Worm (Caenorhabditis elegans) whole organism, young adult: ENCODE results near the gene lgc-43.

Experiments used
- B0035.1 ChIP-seq: sonication (generic microtip); optimal IDR thresholded peaks from 2 replicates; lab custom pipeline; 2016; ENCODE audit warnings: missing genetic modification characterization, mild to moderate bottlenecking, missing compliant biosample characterization, missing genotype, missing genetic modification reagents
- B0336.3 ChIP-seq: fragments of 200-800 bp; sonication (Bioruptor generic); IDR thresholded peaks from 2 replicates; pipeline ENCODE4 v1.3.6; 2022; ENCODE audit warnings: missing genetic modification characterization, missing compliant biosample characterization
- C17E4.6 ChIP-seq: fragments of 200-800 bp; sonication (Bioruptor generic); IDR thresholded peaks from 2 replicates; pipeline ENCODE4 v1.3.6; 2022; ENCODE audit warnings: missing genetic modification reagents, missing genetic modification characterization, missing compliant biosample characterization
- D2030.7 ChIP-seq: fragments of 200-800 bp; sonication (Bioruptor generic); IDR thresholded peaks from 2 replicates; pipeline ENCODE4 v1.3.6; 2022; ENCODE audit warnings: missing genetic modification reagents, missing genetic modification characterization, missing compliant biosample characterization
- F10E7.11 ChIP-seq: sonication (generic microtip); optimal IDR thresholded peaks from 2 replicates; lab custom pipeline; 2017; ENCODE audit warnings: mild to moderate bottlenecking, missing genetic modification characterization, moderate library complexity, missing compliant biosample characterization
- F33H1.4 ChIP-seq: fragments of 200-800 bp; sonication (Bioruptor generic); IDR thresholded peaks from 2 replicates; pipeline ENCODE4 v1.3.6; 2022; ENCODE audit warnings: missing genetic modification reagents, missing genetic modification characterization, missing compliant biosample characterization
- F52B5.7 ChIP-seq: sonication (generic microtip); optimal IDR thresholded peaks from 2 replicates; lab custom pipeline; 2016; ENCODE audit warnings: mild to moderate bottlenecking, missing genetic modification characterization, missing compliant biosample characterization
- F57A8.1 ChIP-seq: fragments of 200-800 bp; sonication (Bioruptor generic); optimal IDR thresholded peaks from 2 replicates; lab custom pipeline; 2018; ENCODE audit warnings: mild to moderate bottlenecking, missing genetic modification characterization, moderate library complexity, missing compliant biosample characterization
- F57C9.4 ChIP-seq: sonication (generic microtip); optimal IDR thresholded peaks from 2 replicates; lab custom pipeline; 2017; ENCODE audit warnings: mild to moderate bottlenecking, missing genetic modification characterization, missing compliant biosample characterization
- T07F8.4 ChIP-seq: sonication (generic microtip); optimal IDR thresholded peaks from 2 replicates; lab custom pipeline; 2016; ENCODE audit warnings: mild to moderate bottlenecking, missing genetic modification characterization, moderate library complexity, missing compliant biosample characterization
- Y56A3A.18 ChIP-seq: fragments of 200-800 bp; sonication (Bioruptor generic); IDR thresholded peaks from 2 replicates; pipeline ENCODE4 v1.3.6; 2022; ENCODE audit warnings: missing genetic modification reagents, missing genetic modification characterization, missing compliant biosample characterization
- Y79H2A.3 ChIP-seq: fragments of 200-800 bp; sonication (Bioruptor generic); conservative IDR thresholded peaks from 2 replicates; pipeline ENCODE4 v1.3.6; 2022; ENCODE audit warnings: missing genetic modification reagents, missing genetic modification characterization, missing compliant biosample characterization
- ZK185.1 ChIP-seq: sonication (generic microtip); optimal IDR thresholded peaks from 2 replicates; lab custom pipeline; 2016; ENCODE audit warnings: mild to moderate bottlenecking, missing genetic modification characterization, missing compliant biosample characterization; ENCODE audit not compliant: poor library complexity, severe bottlenecking
- aptf-3 ChIP-seq: fragments of 200-800 bp; sonication (Bioruptor generic); IDR thresholded peaks from 2 replicates; pipeline ENCODE4 v1.3.6; 2022; ENCODE audit warnings: missing genetic modification characterization, missing compliant biosample characterization
- athp-1 ChIP-seq: sonication (generic microtip); optimal IDR thresholded peaks from 2 replicates; lab custom pipeline; 2017; ENCODE audit warnings: mild to moderate bottlenecking, missing genetic modification characterization, missing compliant biosample characterization
- attf-5 ChIP-seq: fragments of 200-800 bp; sonication (Bioruptor generic); optimal IDR thresholded peaks from 2 replicates; lab custom pipeline; 2018; ENCODE audit warnings: mild to moderate bottlenecking, missing genetic modification characterization, missing compliant biosample characterization
- attf-6 ChIP-seq: fragments of 200-800 bp; sonication (Bioruptor generic); IDR thresholded peaks from 2 replicates; pipeline ENCODE4 v1.3.6; 2022; ENCODE audit warnings: missing genetic modification reagents, missing genetic modification characterization, missing compliant biosample characterization
- cebp-1 ChIP-seq, 2 experiments: fragments of 200-800 bp in 1 of 2; sonication (Bioruptor generic) in 1 of 2; sonication (generic microtip) in 1 of 2; IDR thresholded peaks in 1 of 2; optimal IDR thresholded peaks in 1 of 2; 2 replicates each; pipeline versions ENCODE4 v1.3.6 to Lab custom; 2017 to 2022; ENCODE audit warnings: missing compliant biosample characterization in 2 of 2, missing genetic modification characterization in 2 of 2, mild to moderate bottlenecking in 1 of 2, missing genetic modification reagents in 1 of 2, moderate library complexity in 1 of 2
- ceh-100 ChIP-seq: fragments of 200-800 bp; sonication (Bioruptor generic); IDR thresholded peaks from 2 replicates; pipeline ENCODE4 v1.3.6; 2022; ENCODE audit warnings: missing genetic modification reagents, missing genetic modification characterization, missing compliant biosample characterization
- die-1 ChIP-seq: sonication (generic microtip); optimal IDR thresholded peaks from 2 replicates; lab custom pipeline; 2016; ENCODE audit warnings: missing genotype, mild to moderate bottlenecking, missing genetic modification characterization, missing compliant biosample characterization
- dox-1 ChIP-seq: fragments of 200-800 bp; sonication (Bioruptor generic); IDR thresholded peaks from 2 replicates; pipeline ENCODE4 v1.3.6; 2022; ENCODE audit warnings: missing genetic modification reagents, missing genetic modification characterization, missing compliant biosample characterization
- dpl-1 ChIP-seq: fragments of 150-350 bp; optimal IDR thresholded peaks from 2 replicates; lab custom pipeline; 2014; ENCODE audit warnings: missing biosample characterization, missing genetic modification reagents, missing genetic modification characterization
- ets-4 ChIP-seq: fragments of 200-800 bp; sonication (Bioruptor generic); optimal IDR thresholded peaks from 2 replicates; lab custom pipeline; 2018; ENCODE audit warnings: mild to moderate bottlenecking, missing genetic modification characterization, missing compliant biosample characterization
- hrde-1 ChIP-seq: sonication (generic microtip); optimal IDR thresholded peaks from 2 replicates; lab custom pipeline; 2016; ENCODE audit warnings: missing genetic modification characterization, mild to moderate bottlenecking, missing compliant biosample characterization, moderate library complexity, missing genotype, missing genetic modification reagents, borderline replicate concordance
- lin-54 ChIP-seq: fragments of 200-800 bp; sonication (Bioruptor generic); optimal IDR thresholded peaks from 2 replicates; lab custom pipeline; 2018; ENCODE audit warnings: mild to moderate bottlenecking, missing genetic modification characterization, missing compliant biosample characterization
- lsy-27 ChIP-seq: sonication (generic microtip); optimal IDR thresholded peaks from 2 replicates; lab custom pipeline; 2017; ENCODE audit warnings: missing genetic modification characterization, mild to moderate bottlenecking, missing compliant biosample characterization, antibody characterized with exemption, missing genotype, borderline replicate concordance; ENCODE audit not compliant: insufficient read depth
- nfya-2 ChIP-seq: fragments of 200-800 bp; sonication (Bioruptor generic); IDR thresholded peaks from 2 replicates; pipeline ENCODE4 v1.3.6; 2022; ENCODE audit warnings: missing genetic modification reagents, missing genetic modification characterization, missing compliant biosample characterization
- nhr-179 ChIP-seq: sonication (generic microtip); optimal IDR thresholded peaks from 2 replicates; lab custom pipeline; 2016; ENCODE audit warnings: mild to moderate bottlenecking, missing genetic modification characterization, missing compliant biosample characterization
- nhr-27 ChIP-seq: fragments of 200-800 bp; sonication (Bioruptor generic); optimal IDR thresholded peaks from 2 replicates; lab custom pipeline; 2018; ENCODE audit warnings: mild to moderate bottlenecking, missing genetic modification characterization, moderate library complexity, missing compliant biosample characterization
- nhr-80 ChIP-seq: sonication (generic microtip); optimal IDR thresholded peaks from 2 replicates; lab custom pipeline; 2016; ENCODE audit warnings: missing genetic modification characterization, missing compliant biosample characterization
- rec-8 ChIP-seq, 2 experiments: sonication (generic microtip); optimal IDR thresholded peaks; 2 replicates each; lab custom pipeline; 2016; ENCODE audit warnings: mild to moderate bottlenecking in 2 of 2, missing genetic modification characterization in 2 of 2, missing genetic modification reagents in 2 of 2, missing genotype in 2 of 2, missing biosample characterization in 1 of 2, missing compliant biosample characterization in 1 of 2, moderate library complexity in 1 of 2
- repo-1 ChIP-seq: sonication (generic microtip); optimal IDR thresholded peaks from 2 replicates; lab custom pipeline; 2017; ENCODE audit warnings: mild to moderate bottlenecking, missing genetic modification characterization, missing compliant biosample characterization
- rpc-1 ChIP-seq, 2 experiments: fragments of 150-350 bp in 1 of 2; sonication (generic microtip) in 1 of 2; optimal IDR thresholded peaks; 2 replicates each; lab custom pipeline; 2014 to 2018; ENCODE audit warnings: missing biosample characterization in 1 of 2, missing genetic modification characterization in 1 of 2, missing genetic modification reagents in 1 of 2, missing genotype in 1 of 2
- snpc-1.3 ChIP-seq: sonication (generic microtip); optimal IDR thresholded peaks from 2 replicates; lab custom pipeline; 2017; ENCODE audit warnings: missing genetic modification characterization, mild to moderate bottlenecking, missing compliant biosample characterization, antibody characterized with exemption, moderate library complexity, missing genotype, missing genetic modification reagents; ENCODE audit not compliant: insufficient read depth
- ztf-26 ChIP-seq: sonication (generic microtip); optimal IDR thresholded peaks from 2 replicates; lab custom pipeline; 2017; ENCODE audit warnings: missing genetic modification characterization, missing compliant biosample characterization
- ztf-6 ChIP-seq: fragments of 200-800 bp; sonication (Bioruptor generic); IDR thresholded peaks from 2 replicates; pipeline ENCODE4 v1.3.6; 2022; ENCODE audit warnings: missing genetic modification reagents, missing genetic modification characterization, missing compliant biosample characterization

The lgc-43 gene

DNA sequence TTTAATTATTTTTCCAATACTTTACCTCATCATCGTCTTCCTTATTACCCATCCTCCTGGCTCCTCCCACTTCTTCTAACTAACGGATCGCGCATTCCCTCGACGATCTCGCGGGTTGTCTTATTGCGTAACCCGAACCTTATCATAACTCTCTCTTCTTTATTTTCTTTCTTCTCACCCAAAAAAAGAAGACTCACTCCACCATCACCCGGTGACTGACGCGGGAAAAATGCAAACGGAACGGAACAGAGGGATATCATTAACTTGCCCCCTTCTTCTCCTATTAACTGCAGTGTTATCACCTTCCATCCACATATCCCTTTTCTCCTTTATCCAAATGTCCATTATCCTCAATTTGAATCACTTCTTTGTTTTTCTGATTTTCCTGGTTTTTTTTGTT lies 8.4 kb upstream of the lgc-43 start:
- TF ChIP-seq snpc-1.3 (tag; lab: Kevin White, UChicago) (no peak), attf-5 (GFP tag; lab: Kevin White, UChicago) (no peak), cebp-1 (GFP tag; IDR thresholded peaks at IDR 0.05; lab: Robert Waterston, UW) (no peak), cebp-1 (tag; optimal IDR thresholded peaks at IDR 0.05; lab: Kevin White, UChicago) (no peak), dox-1 (no peak), F10E7.11 (no peak), die-1 (no peak), B0336.3 (GFP tag; lab: Robert Waterston, UW) (no peak), dpl-1 (GFP tag; lab: Kevin White, UChicago) (no peak), rec-8 (tag; optimal IDR thresholded peaks at IDR 0.05; lab: Kevin White, UChicago) (no peak)
- TF ChIP-seq, all 124 proteins: peak for 0

DNA sequence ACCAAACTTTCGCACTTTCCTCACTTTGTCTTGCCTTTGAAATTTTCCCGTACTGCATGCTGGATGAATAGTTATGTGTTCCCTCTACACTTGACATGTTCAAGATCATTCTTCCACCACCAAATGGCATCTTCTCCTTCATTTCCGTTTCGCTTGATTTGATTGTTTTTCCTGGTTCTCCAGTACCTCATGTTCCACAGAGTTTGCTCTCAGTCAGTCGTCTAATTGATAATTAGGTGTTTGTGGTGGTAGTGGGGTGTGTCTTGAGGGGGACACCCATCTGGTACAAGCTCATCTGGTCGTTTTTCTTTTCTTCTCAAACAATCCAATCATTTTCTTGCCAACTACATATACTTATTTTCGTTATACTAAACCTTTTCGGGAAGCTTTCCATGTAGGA lies 7.4 kb upstream of the lgc-43 start:
- TF ChIP-seq lsy-27 (no peak), B0336.3 (GFP tag; lab: Robert Waterston, UW) (no peak), repo-1 (tag; lab: Kevin White, UChicago) (no peak), C17E4.6 (GFP tag; lab: Robert Waterston, UW) (no peak), Y56A3A.18 (GFP tag; lab: Robert Waterston, UW) (no peak), B0035.1 (tag; lab: Kevin White, UChicago) (no peak), nhr-179 (tag; lab: Kevin White, UChicago) (no peak), F57A8.1 (GFP tag; lab: Kevin White, UChicago) (no peak), F10E7.11 (no peak), ets-4 (no peak), D2030.7 (GFP tag; lab: Robert Waterston, UW) (no peak), nfya-2 (GFP tag; lab: Robert Waterston, UW) (no peak)

DNA sequence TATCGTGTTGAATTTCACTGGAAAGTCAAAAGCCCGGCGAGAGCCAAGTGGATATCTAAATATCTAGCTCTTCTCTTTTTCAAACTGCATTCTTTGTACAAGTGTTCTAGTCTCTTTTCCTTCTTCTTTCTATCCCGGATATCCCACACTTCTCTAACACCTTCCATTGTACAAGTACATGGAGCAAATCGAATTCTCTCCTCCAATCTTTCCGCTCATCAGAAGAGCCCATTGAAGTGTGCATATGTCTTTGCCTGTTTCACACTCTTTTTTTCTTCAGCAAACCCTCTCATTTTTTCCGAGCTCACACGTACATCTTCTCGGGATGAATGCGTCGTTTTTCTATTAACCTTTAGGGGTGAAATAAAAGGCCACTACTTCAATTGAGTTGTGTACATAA lies 5.0 kb upstream of the lgc-43 start:
- no peak for TF ChIP-seq ZK185.1 (tag; lab: Kevin White, UChicago)
- no peak for TF ChIP-seq lin-54
- no peak for TF ChIP-seq attf-6 (GFP tag; lab: Robert Waterston, UW)
- no peak for TF ChIP-seq ceh-100
- TF ChIP-seq F52B5.7 (tag; lab: Kevin White, UChicago), result no peak

DNA sequence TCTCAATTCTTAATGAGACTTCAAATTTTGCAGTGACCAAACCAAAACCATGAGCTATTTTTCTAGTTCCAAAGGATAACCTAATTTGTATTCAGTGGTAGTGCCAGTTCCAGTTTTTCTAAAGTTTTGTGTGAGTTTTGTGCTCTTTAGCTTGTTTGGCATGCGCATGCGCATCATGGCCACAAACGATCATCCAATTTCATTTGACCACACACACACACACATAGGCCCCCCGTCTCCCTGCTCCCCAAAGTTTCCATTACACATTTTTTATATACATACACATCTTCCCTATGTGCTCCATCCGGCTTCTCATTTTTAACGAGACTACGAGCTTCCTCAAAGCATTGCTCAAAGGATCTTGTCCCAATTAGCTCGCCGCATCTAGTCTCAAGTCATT lies 4.0 kb upstream of the lgc-43 start:
- no peak for TF ChIP-seq Y79H2A.3
- TF ChIP-seq ets-4, result no peak
- no peak for TF ChIP-seq nhr-80 (tag; lab: Kevin White, UChicago)
- TF ChIP-seq hrde-1 (tag; lab: Kevin White, UChicago), result no peak

DNA sequence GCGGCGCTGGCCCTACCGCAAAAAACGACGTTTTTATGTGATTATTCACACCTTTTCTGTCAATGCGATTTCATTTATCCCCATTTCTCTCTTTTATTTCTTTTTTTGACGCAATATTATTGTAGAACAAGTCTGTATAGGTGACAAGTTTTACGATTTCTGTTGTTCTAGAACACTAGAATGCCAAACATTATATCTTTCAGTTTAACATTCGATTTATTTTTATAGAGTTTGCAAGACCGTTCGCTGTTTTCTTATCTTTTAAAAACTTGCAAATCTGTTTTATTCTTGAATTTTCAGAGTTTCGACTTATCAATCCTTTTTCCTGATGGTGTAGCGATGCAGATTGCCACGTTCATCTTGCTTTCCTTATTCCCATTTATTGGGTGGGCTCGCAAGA lies 2.4 kb upstream of the lgc-43 start, which contains the start of gene efn-2:
efn-2 (plus strand) TSS at position 301 of the 400 bp plus-strand sequence.
- no peak for TF ChIP-seq aptf-3 (GFP tag; lab: Robert Waterston, UW)
- no peak for TF ChIP-seq nhr-179 (tag; lab: Kevin White, UChicago)
- no peak for TF ChIP-seq ztf-26 (tag; lab: Kevin White, UChicago)
- TF ChIP-seq ztf-6 (GFP tag; lab: Robert Waterston, UW), result no peak
- no peak for TF ChIP-seq rpc-1 (optimal IDR thresholded peaks at IDR 0.05; lab: Kevin White, UChicago)
- TF ChIP-seq rpc-1 (tag; optimal IDR thresholded peaks at IDR 0.05; lab: Kevin White, UChicago), result no peak
- no peak for TF ChIP-seq athp-1 (tag; lab: Kevin White, UChicago)
- TF ChIP-seq F33H1.4, result no peak
- TF ChIP-seq T07F8.4 (tag; lab: Kevin White, UChicago), result no peak
- TF ChIP-seq F57C9.4 (tag; lab: Kevin White, UChicago), result no peak
- no peak for TF ChIP-seq rec-8 (tag; optimal IDR thresholded peaks at IDR 0.05; lab: Kevin White, UChicago)
- TF ChIP-seq nhr-27 (tag; lab: Kevin White, UChicago), result no peak
